Fruit fly (Drosophila melanogaster): ENCODE data around the gene Polr1C.

dm6 chr2L:5001582-5001929 lies 32.8 kb downstream of the Polr1C start:
- TF ChIP-seq CTCF (optimal IDR thresholded peaks at IDR 0.05) (no peak), CG8478 (optimal IDR thresholded peaks at IDR 0.05) (no peak)

Measured in S2 (cell line).